Fruit fly (Drosophila melanogaster): ENCODE measurements around the gene ND-13B.

- TF ChIP-seq pan (optimal IDR thresholded peaks at IDR 0.05) (no peak), usp (GFP tag; optimal IDR thresholded peaks at IDR 0.05) (no peak), CG8478 (optimal IDR thresholded peaks at IDR 0.05) (no peak), psq (optimal IDR thresholded peaks at IDR 0.05) (no peak)
These were observed 39.5 kb downstream of the ND-13B start for dm6 chr3L:10654439-10654838.
